Fruit fly (Drosophila melanogaster) whole organism, embryonic: ENCODE data around the gene drm.

Experiments
- CG11456 ChIP-seq: fragments of 200-800 bp; sonication (Bioruptor generic); IDR thresholded peaks from 3 replicates; pipeline ENCODE4 v1.3.6; 2022; ENCODE audit warnings: missing biosample characterization, missing genetic modification characterization
- CG12236 ChIP-seq: fragments of 200-800 bp; sonication (Bioruptor generic); optimal IDR thresholded peaks from 2 replicates; lab custom pipeline; 2016; ENCODE audit warnings: missing biosample characterization, missing genetic modification characterization
- CG1233 ChIP-seq: fragments of 200-800 bp; sonication (Bioruptor generic); optimal IDR thresholded peaks from 4 replicates; lab custom pipeline; 2018; ENCODE audit warnings: missing biosample characterization, mild to moderate bottlenecking, missing genetic modification characterization
- CG12769 ChIP-seq: fragments of 200-800 bp; sonication (Bioruptor generic); optimal IDR thresholded peaks from 2 replicates; lab custom pipeline; 2019; ENCODE audit warnings: missing biosample characterization, mild to moderate bottlenecking, missing genetic modification characterization, moderate library complexity
- CG13624 ChIP-seq: fragments of 200-800 bp; sonication (Bioruptor generic); optimal IDR thresholded peaks from 2 replicates; lab custom pipeline; 2016; ENCODE audit warnings: missing biosample characterization, missing genetic modification characterization
- CG13894 ChIP-seq: fragments of 200-800 bp; sonication (Bioruptor generic); optimal IDR thresholded peaks from 3 replicates; lab custom pipeline; 2018; ENCODE audit warnings: missing biosample characterization, mild to moderate bottlenecking, missing genetic modification characterization, moderate library complexity
- CG15073 ChIP-seq: fragments of 200-800 bp; sonication (Bioruptor generic); optimal IDR thresholded peaks from 2 replicates; lab custom pipeline; 2016; ENCODE audit warnings: missing biosample characterization, missing genetic modification characterization
- CG15479 ChIP-seq: fragments of 200-800 bp; sonication (Bioruptor generic); optimal IDR thresholded peaks from 3 replicates; lab custom pipeline; 2019; ENCODE audit warnings: missing biosample characterization, mild to moderate bottlenecking, missing genetic modification characterization, moderate library complexity
- CG17802 ChIP-seq: fragments of 200-800 bp; sonication (Bioruptor generic); optimal IDR thresholded peaks from 2 replicates; lab custom pipeline; 2018; ENCODE audit warnings: missing biosample characterization, mild to moderate bottlenecking, missing genetic modification characterization, moderate library complexity
- CG43689 ChIP-seq: fragments of 200-800 bp; sonication (Bioruptor generic); IDR thresholded peaks from 2 replicates; pipeline ENCODE4 v1.3.6; 2022; ENCODE audit warnings: missing biosample characterization, missing genetic modification characterization
- CG7271 ChIP-seq: fragments of 200-800 bp; sonication (Bioruptor generic); optimal IDR thresholded peaks from 2 replicates; lab custom pipeline; 2018; ENCODE audit warnings: missing biosample characterization, mild to moderate bottlenecking, missing genetic modification characterization, moderate library complexity
- CG7928 ChIP-seq: fragments of 200-800 bp; sonication (Bioruptor generic); optimal IDR thresholded peaks from 2 replicates; lab custom pipeline; 2017; ENCODE audit warnings: missing biosample characterization, mild to moderate bottlenecking, missing genetic modification characterization
- CG8089 ChIP-seq: fragments of 200-800 bp; sonication (Bioruptor generic); optimal IDR thresholded peaks from 3 replicates; lab custom pipeline; 2016; ENCODE audit warnings: missing biosample characterization, missing genetic modification characterization
- CG8478 ChIP-seq: fragments of >200 bp; optimal IDR thresholded peaks from 2 replicates; lab custom pipeline; 2018
- CG8765 ChIP-seq: fragments of 200-800 bp; sonication (Bioruptor generic); IDR thresholded peaks from 2 replicates; pipeline ENCODE4 v1.3.6; 2022; ENCODE audit warnings: missing biosample characterization, missing genetic modification characterization
- CG9797 ChIP-seq: fragments of 200-800 bp; sonication (Bioruptor generic); optimal IDR thresholded peaks from 3 replicates; lab custom pipeline; 2018; ENCODE audit warnings: missing biosample characterization, mild to moderate bottlenecking, missing genetic modification characterization
- CTCF ChIP-seq: fragments of 200-800 bp; sonication (Bioruptor generic); optimal IDR thresholded peaks from 2 replicates; lab custom pipeline; 2017; ENCODE audit warnings: missing biosample characterization, mild to moderate bottlenecking, missing genetic modification characterization, moderate library complexity
- D ChIP-seq, 2 experiments: fragments of 200-800 bp in 1 of 2; fragments of >200 bp in 1 of 2; sonication (Bioruptor generic) in 1 of 2; optimal IDR thresholded peaks; 2 replicates in 1 of 2; 3 replicates in 1 of 2; lab custom pipeline; 2017; ENCODE audit warnings: mild to moderate bottlenecking in 1 of 2, missing biosample characterization in 1 of 2, missing genetic modification characterization in 1 of 2, missing genetic modification reagents in 1 of 2
- Doc2 ChIP-seq: fragments of 200-800 bp; sonication (Bioruptor generic); IDR thresholded peaks from 2 replicates; pipeline ENCODE4 v1.3.6; 2022; ENCODE audit warnings: missing biosample characterization, missing genetic modification characterization
- Dref ChIP-seq: fragments of 200-800 bp; sonication (Bioruptor generic); IDR thresholded peaks from 2 replicates; pipeline ENCODE4 v1.3.6; 2022; ENCODE audit warnings: missing biosample characterization, missing genetic modification characterization
- Fer3 ChIP-seq: fragments of 200-800 bp; sonication (Bioruptor generic); optimal IDR thresholded peaks from 2 replicates; lab custom pipeline; 2018; ENCODE audit warnings: missing biosample characterization, mild to moderate bottlenecking, missing genetic modification characterization, moderate library complexity
- GATAe ChIP-seq: fragments of 200-800 bp; sonication (Bioruptor generic); conservative IDR thresholded peaks from 2 replicates; pipeline ENCODE4 v1.3.6; 2022; ENCODE audit warnings: missing biosample characterization, missing genetic modification characterization
- Hmr ChIP-seq: fragments of 200-800 bp; sonication (Bioruptor generic); optimal IDR thresholded peaks from 3 replicates; lab custom pipeline; 2017; ENCODE audit warnings: mild to moderate bottlenecking, missing biosample characterization, missing genetic modification reagents, missing genetic modification characterization
- MTF-1 ChIP-seq: fragments of 200-800 bp; sonication (Bioruptor generic); optimal IDR thresholded peaks from 2 replicates; lab custom pipeline; 2018; ENCODE audit warnings: missing biosample characterization, mild to moderate bottlenecking, missing genetic modification characterization, borderline replicate concordance
- NC2β ChIP-seq: fragments of 200-800 bp; sonication (Bioruptor generic); optimal IDR thresholded peaks from 2 replicates; lab custom pipeline; 2016; ENCODE audit warnings: missing biosample characterization, missing genetic modification characterization
- NK7.1 ChIP-seq: fragments of 200-800 bp; sonication (Bioruptor generic); optimal IDR thresholded peaks from 3 replicates; lab custom pipeline; 2016; ENCODE audit warnings: missing biosample characterization, missing genetic modification characterization
- Nf-YA ChIP-seq: fragments of 200-800 bp; sonication (Bioruptor generic); IDR thresholded peaks from 2 replicates; pipeline ENCODE4 v1.3.6; 2022; ENCODE audit warnings: missing biosample characterization, missing genetic modification characterization
- Ptx1 ChIP-seq: fragments of 200-800 bp; sonication (Bioruptor generic); IDR thresholded peaks from 2 replicates; pipeline ENCODE4 v1.3.6; 2022; ENCODE audit warnings: missing biosample characterization, missing genetic modification characterization
- Rfx ChIP-seq: fragments of 200-800 bp; sonication (Bioruptor generic); IDR thresholded peaks from 2 replicates; pipeline ENCODE4 v1.3.6; 2022; ENCODE audit warnings: missing biosample characterization, missing genetic modification characterization
- Side ChIP-seq: fragments of 200-800 bp; sonication (Bioruptor generic); optimal IDR thresholded peaks from 2 replicates; lab custom pipeline; 2016; ENCODE audit warnings: missing biosample characterization, missing genetic modification characterization
- TFAM ChIP-seq: fragments of 200-800 bp; sonication (Bioruptor generic); optimal IDR thresholded peaks from 2 replicates; lab custom pipeline; 2017; ENCODE audit warnings: missing biosample characterization, missing genetic modification characterization, inconsistent platforms
- Trl ChIP-seq, 3 experiments: fragments of >200 bp in 2 of 3; fragments of 200-800 bp in 1 of 3; sonication (Bioruptor generic) in 1 of 3; optimal IDR thresholded peaks; 2 replicates in 1 of 3; 3 replicates in 2 of 3; lab custom pipeline; 2016 to 2017; ENCODE audit warnings: missing biosample characterization in 1 of 3, missing genetic modification characterization in 1 of 3
- abd-A ChIP-seq: fragments of 200-800 bp; sonication (Bioruptor generic); optimal IDR thresholded peaks from 3 replicates; lab custom pipeline; 2019; ENCODE audit warnings: missing biosample characterization, mild to moderate bottlenecking, missing genetic modification characterization, moderate library complexity
- al ChIP-seq: fragments of 200-800 bp; sonication (Bioruptor generic); IDR thresholded peaks from 2 replicates; pipeline ENCODE4 v1.3.6; 2022; ENCODE audit warnings: missing biosample characterization, missing genetic modification characterization
- ara ChIP-seq: fragments of 200-800 bp; sonication (Bioruptor generic); IDR thresholded peaks from 2 replicates; pipeline ENCODE4 v1.3.6; 2022; ENCODE audit warnings: missing biosample characterization, missing genetic modification characterization
- az2 ChIP-seq: fragments of 200-800 bp; sonication (Bioruptor generic); optimal IDR thresholded peaks from 3 replicates; lab custom pipeline; 2016; ENCODE audit warnings: missing biosample characterization, missing genetic modification characterization
- chif ChIP-seq, 2 experiments: fragments of 200-800 bp; sonication (Bioruptor generic); optimal IDR thresholded peaks; 3 replicates each; lab custom pipeline; 2016; ENCODE audit warnings: missing biosample characterization in 2 of 2, missing genetic modification characterization in 2 of 2
- dan ChIP-seq: fragments of 200-800 bp; sonication (Bioruptor generic); IDR thresholded peaks from 2 replicates; pipeline ENCODE4 v1.3.6; 2022; ENCODE audit warnings: missing biosample characterization, missing genetic modification characterization
- dati ChIP-seq: fragments of 200-800 bp; sonication (Bioruptor generic); IDR thresholded peaks from 2 replicates; pipeline ENCODE4 v1.3.6; 2022; ENCODE audit warnings: missing biosample characterization, missing genetic modification characterization
- disco-r ChIP-seq: fragments of 200-800 bp; sonication (Bioruptor generic); optimal IDR thresholded peaks from 2 replicates; lab custom pipeline; 2016; ENCODE audit warnings: missing biosample characterization, missing genetic modification characterization
- dysf ChIP-seq: fragments of 200-800 bp; sonication (Bioruptor generic); IDR thresholded peaks from 3 replicates; pipeline ENCODE4 v1.3.6; 2022; ENCODE audit warnings: missing biosample characterization, missing genetic modification characterization
- fu2 ChIP-seq: fragments of 200-800 bp; sonication (Bioruptor generic); optimal IDR thresholded peaks from 2 replicates; lab custom pipeline; 2016; ENCODE audit warnings: missing biosample characterization, missing genetic modification characterization
- gfzf ChIP-seq: fragments of 200-800 bp; sonication (Bioruptor generic); optimal IDR thresholded peaks from 2 replicates; lab custom pipeline; 2016; ENCODE audit warnings: missing biosample characterization, mild to moderate bottlenecking, missing genetic modification characterization, moderate library complexity
- pho ChIP-seq: fragments of 200-800 bp; sonication (Bioruptor generic); optimal IDR thresholded peaks from 2 replicates; lab custom pipeline; 2016; ENCODE audit warnings: missing biosample characterization, missing genetic modification characterization
- phol ChIP-seq: fragments of 200-800 bp; sonication (Bioruptor generic); optimal IDR thresholded peaks from 3 replicates; lab custom pipeline; 2018; ENCODE audit warnings: missing biosample characterization, mild to moderate bottlenecking, missing genetic modification characterization, moderate library complexity
- ranshi ChIP-seq: fragments of 200-800 bp; sonication (Bioruptor generic); IDR thresholded peaks from 2 replicates; pipeline ENCODE4 v1.3.6; 2022; ENCODE audit warnings: missing biosample characterization, missing genetic modification characterization
- scrt ChIP-seq: fragments of 200-800 bp; sonication (Bioruptor generic); optimal IDR thresholded peaks from 2 replicates; lab custom pipeline; 2018; ENCODE audit warnings: missing biosample characterization, mild to moderate bottlenecking, missing genetic modification characterization, moderate library complexity
- shn ChIP-seq: fragments of 200-800 bp; sonication (Bioruptor generic); optimal IDR thresholded peaks from 3 replicates; lab custom pipeline; 2016; ENCODE audit warnings: missing biosample characterization, missing genetic modification characterization
- slp2 ChIP-seq: fragments of 200-800 bp; sonication (Bioruptor generic); optimal IDR thresholded peaks from 2 replicates; lab custom pipeline; 2016; ENCODE audit warnings: missing biosample characterization, missing genetic modification characterization
- tap ChIP-seq: fragments of 200-800 bp; optimal IDR thresholded peaks from 3 replicates; lab custom pipeline; 2019; ENCODE audit warnings: missing biosample characterization, mild to moderate bottlenecking, missing genetic modification characterization, moderate library complexity
- tgo ChIP-seq: fragments of 200-800 bp; sonication (Bioruptor generic); IDR thresholded peaks from 3 replicates; pipeline ENCODE4 v1.3.6; 2022; ENCODE audit warnings: missing biosample characterization, missing genetic modification characterization
- tna ChIP-seq: fragments of 200-800 bp; sonication (Bioruptor generic); IDR thresholded peaks from 2 replicates; pipeline ENCODE4 v1.3.6; 2022; ENCODE audit warnings: missing biosample characterization, missing genetic modification characterization; ENCODE audit not compliant: partially characterized antibody

Gene drm

DNA sequence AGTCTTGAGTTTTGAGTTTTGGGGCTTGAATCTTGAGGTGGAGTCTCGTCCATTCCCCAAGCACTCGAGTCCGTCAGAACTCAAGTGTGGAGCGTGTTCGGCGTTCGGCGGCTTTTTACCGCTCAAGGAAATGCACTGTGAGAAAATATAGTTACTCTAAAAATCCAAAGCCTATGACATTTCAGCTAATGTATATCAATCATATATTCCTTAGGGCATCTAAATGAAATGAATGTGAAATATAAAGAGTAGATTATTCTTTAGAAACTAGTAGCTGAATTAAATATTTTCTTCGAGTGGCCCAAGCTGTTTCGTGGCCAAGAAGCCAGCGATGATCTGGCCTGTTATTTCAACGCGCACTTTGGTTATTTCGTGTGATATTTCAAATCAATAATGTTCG lies 48.2 kb downstream of the drm start (continued):
- TF ChIP-seq NC2β (peak; percentile 22), Trl (optimal IDR thresholded peaks at IDR 0.05; lab: Kevin White, UChicago) (no peak), Trl (GFP tag; optimal IDR thresholded peaks at IDR 0.05; lab: Kevin White, UChicago) (peak; percentile 15), Hmr (GFP tag; lab: Kevin White, UChicago) (no peak), ranshi (GFP tag; lab: Robert Waterston, UW) (peak; percentile 58; the same call in 1 of the 2 replicates), NK7.1 (GFP tag; lab: Kevin White, UChicago) (no peak), TFAM (GFP tag; lab: Kevin White, UChicago) (no peak), CG8478 (lab: Kevin White, UChicago) (no peak), chif (GFP tag; optimal IDR thresholded peaks at IDR 0.05; lab: Kevin White, UChicago) (peak; percentile 28 to 73), pho (GFP tag; lab: Kevin White, UChicago) (no peak), shn (peak; percentile 23), Dref (GFP tag; lab: Robert Waterston, UW) (no peak), gfzf (GFP tag; lab: Kevin White, UChicago) (no peak), Ptx1 (GFP tag; lab: Robert Waterston, UW) (peak; percentile 51), GATAe (GFP tag; lab: Robert Waterston, UW) (no peak), az2 (GFP tag; lab: Kevin White, UChicago) (peak; percentile 38), Fer3 (tag; lab: Kevin White, UChicago) (no peak), CG9797 (no peak), scrt (GFP tag; lab: Kevin White, UChicago) (no peak), disco-r (GFP tag; lab: Kevin White, UChicago) (no peak), abd-A (tag; lab: Kevin White, UChicago) (no peak), CG43689 (GFP tag; lab: Robert Waterston, UW) (no peak), CG13894 (no peak), MTF-1 (GFP tag; lab: Kevin White, UChicago) (peak; percentile 25), Side (GFP tag; lab: Kevin White, UChicago) (no peak), Doc2 (no peak), dysf (peak; percentile 49; the same call in 2 of the 3 replicates), Rfx (GFP tag; lab: Robert Waterston, UW) (peak; percentile 28; the same call in 1 of the 2 replicates), fu2 (GFP tag; lab: Kevin White, UChicago) (no peak), tap (peak; percentile 1), CG15073 (GFP tag; lab: Kevin White, UChicago) (no peak), CTCF (GFP tag; lab: Kevin White, UChicago) (no peak), CG12769 (tag; lab: Kevin White, UChicago) (no peak), CG17802 (tag; lab: Kevin White, UChicago) (no peak), ara (GFP tag; lab: Robert Waterston, UW) (peak; percentile 70), CG12236 (GFP tag; lab: Kevin White, UChicago) (no peak), CG8765 (GFP tag; lab: Robert Waterston, UW) (no peak; the same call in 1 of the 2 replicates), al (no peak), CG7271 (tag; lab: Kevin White, UChicago) (no peak), tgo (no peak; the same call in 2 of the 3 replicates), CG7928 (GFP tag; lab: Kevin White, UChicago) (no peak), CG11456 (GFP tag; lab: Robert Waterston, UW) (no peak), CG13624 (GFP tag; lab: Kevin White, UChicago) (no peak), dan (GFP tag; lab: Robert Waterston, UW) (no peak), tna (GFP tag; lab: Robert Waterston, UW) (no peak), CG1233 (peak; percentile 33), phol (tag; lab: Kevin White, UChicago) (peak; percentile 54), CG15479 (no peak), CG8089 (GFP tag; lab: Kevin White, UChicago) (peak; percentile 28), slp2 (GFP tag; lab: Kevin White, UChicago) (peak; percentile 16), D (optimal IDR thresholded peaks at IDR 0.05; lab: Kevin White, UChicago) (no peak), D (GFP tag; optimal IDR thresholded peaks at IDR 0.05; lab: Kevin White, UChicago) (peak; percentile 21), Nf-YA (GFP tag; lab: Robert Waterston, UW) (no peak), dati (GFP tag; lab: Robert Waterston, UW) (no peak)
